Fruit fly (Drosophila melanogaster) whole organism, prepupa: ENCODE data around the gene Bug22.

Source experiments
- CG10631 ChIP-seq: fragments of 200-800 bp; sonication (Bioruptor generic); optimal IDR thresholded peaks from 2 replicates; lab custom pipeline; 2016; ENCODE audit warnings: missing biosample characterization, missing genetic modification characterization
- CG10669 ChIP-seq: fragments of 200-800 bp; sonication (Bioruptor generic); optimal IDR thresholded peaks from 3 replicates; lab custom pipeline; 2018; ENCODE audit warnings: missing biosample characterization, mild to moderate bottlenecking, missing genetic modification characterization, moderate library complexity
- CG11294 ChIP-seq: fragments of 200-800 bp; sonication (Bioruptor generic); IDR thresholded peaks from 2 replicates; pipeline ENCODE4 v1.3.6; 2022; ENCODE audit warnings: missing biosample characterization, missing genetic modification characterization
- CG11762 ChIP-seq: fragments of 200-800 bp; sonication (Bioruptor generic); optimal IDR thresholded peaks from 3 replicates; lab custom pipeline; 2016; ENCODE audit warnings: missing biosample characterization, missing genetic modification characterization; ENCODE audit not compliant: insufficient read depth
- CG11902 ChIP-seq: fragments of 200-800 bp; sonication (Bioruptor generic); optimal IDR thresholded peaks from 3 replicates; lab custom pipeline; 2016; ENCODE audit warnings: missing biosample characterization, missing genetic modification characterization
- CG15336 ChIP-seq: fragments of 200-800 bp; sonication (Bioruptor generic); IDR thresholded peaks from 2 replicates; pipeline ENCODE4 v1.3.6; 2022; ENCODE audit warnings: missing biosample characterization, missing genetic modification characterization
- CG1621 ChIP-seq: fragments of 200-800 bp; sonication (Bioruptor generic); optimal IDR thresholded peaks from 3 replicates; lab custom pipeline; 2018; ENCODE audit warnings: missing biosample characterization, mild to moderate bottlenecking, missing genetic modification characterization
- CG16779 ChIP-seq: fragments of 200-800 bp; sonication (Bioruptor generic); optimal IDR thresholded peaks from 3 replicates; lab custom pipeline; 2017; ENCODE audit warnings: missing biosample characterization, mild to moderate bottlenecking, missing genetic modification characterization
- CG3032 ChIP-seq: fragments of 200-800 bp; optimal IDR thresholded peaks from 2 replicates; lab custom pipeline; 2019; ENCODE audit warnings: missing biosample characterization, mild to moderate bottlenecking, missing genetic modification characterization, moderate library complexity
- CG32006 ChIP-seq: fragments of 200-800 bp; sonication (Bioruptor generic); optimal IDR thresholded peaks from 3 replicates; lab custom pipeline; 2017; ENCODE audit warnings: missing biosample characterization, mild to moderate bottlenecking, missing genetic modification characterization
- CG34406 ChIP-seq: fragments of 200-800 bp; sonication (Bioruptor generic); optimal IDR thresholded peaks from 3 replicates; lab custom pipeline; 2016; ENCODE audit warnings: missing biosample characterization, missing genetic modification characterization
- CG4318 ChIP-seq: fragments of 200-800 bp; sonication (Bioruptor generic); optimal IDR thresholded peaks from 3 replicates; lab custom pipeline; 2017; ENCODE audit warnings: missing biosample characterization, mild to moderate bottlenecking, missing genetic modification characterization
- CG6163 ChIP-seq: fragments of 200-800 bp; sonication (Bioruptor generic); IDR thresholded peaks from 3 replicates; pipeline ENCODE4 v1.3.6; 2022; ENCODE audit warnings: missing biosample characterization, missing genetic modification characterization
- CG6276 ChIP-seq: fragments of 200-800 bp; sonication (Bioruptor generic); optimal IDR thresholded peaks from 2 replicates; lab custom pipeline; 2017; ENCODE audit warnings: missing biosample characterization, mild to moderate bottlenecking, missing genetic modification characterization
- CG6792 ChIP-seq: fragments of 200-800 bp; sonication (Bioruptor generic); optimal IDR thresholded peaks from 3 replicates; lab custom pipeline; 2016; ENCODE audit warnings: missing biosample characterization, missing genetic modification characterization
- CG6808 ChIP-seq: fragments of 200-800 bp; sonication (Bioruptor generic); optimal IDR thresholded peaks from 3 replicates; lab custom pipeline; 2017; ENCODE audit warnings: missing biosample characterization, missing genetic modification characterization, mild to moderate bottlenecking, moderate library complexity, missing genetic modification reagents
- CG6854 ChIP-seq: fragments of 200-800 bp; sonication (Bioruptor generic); optimal IDR thresholded peaks from 2 replicates; lab custom pipeline; 2017; ENCODE audit warnings: missing biosample characterization, mild to moderate bottlenecking, missing genetic modification characterization
- CG7368 ChIP-seq: fragments of 200-800 bp; sonication (Bioruptor generic); optimal IDR thresholded peaks from 3 replicates; lab custom pipeline; 2016; ENCODE audit warnings: missing biosample characterization, missing genetic modification characterization
- CG8319 ChIP-seq: fragments of 200-800 bp; sonication (Bioruptor generic); optimal IDR thresholded peaks from 3 replicates; lab custom pipeline; 2016; ENCODE audit warnings: missing biosample characterization, missing genetic modification characterization
- CG8632 ChIP-seq: fragments of 200-800 bp; sonication (Bioruptor generic); optimal IDR thresholded peaks from 3 replicates; lab custom pipeline; 2016; ENCODE audit warnings: missing biosample characterization, missing genetic modification characterization
- CG9139 ChIP-seq: fragments of 200-800 bp; sonication (Bioruptor generic); optimal IDR thresholded peaks from 3 replicates; lab custom pipeline; 2017; ENCODE audit warnings: missing biosample characterization, mild to moderate bottlenecking, missing genetic modification characterization
- Eip75B ChIP-seq: fragments of 200-800 bp; sonication (Bioruptor generic); optimal IDR thresholded peaks from 3 replicates; lab custom pipeline; 2016; ENCODE audit warnings: missing biosample characterization, missing genetic modification characterization
- Eip78C ChIP-seq: fragments of 200-800 bp; sonication (Bioruptor generic); peaks from one replicate; lab custom pipeline; 2016; ENCODE audit warnings: missing biosample characterization, missing genetic modification characterization
- Eip93F ChIP-seq: fragments of 200-800 bp; sonication (Bioruptor generic); optimal IDR thresholded peaks from 2 replicates; lab custom pipeline; 2016; ENCODE audit warnings: missing biosample characterization, mild to moderate bottlenecking, missing genetic modification characterization
- Ets21C ChIP-seq: fragments of 200-800 bp; sonication (Bioruptor generic); optimal IDR thresholded peaks from 3 replicates; lab custom pipeline; 2016; ENCODE audit warnings: missing biosample characterization, missing genetic modification characterization
- Ets96B ChIP-seq: fragments of 200-800 bp; optimal IDR thresholded peaks from 2 replicates; lab custom pipeline; 2019; ENCODE audit warnings: missing biosample characterization, mild to moderate bottlenecking, missing genetic modification characterization, moderate library complexity
- Hr38 ChIP-seq: sonication (Bioruptor generic); optimal IDR thresholded peaks from 2 replicates; lab custom pipeline; 2016; ENCODE audit warnings: missing biosample characterization, missing genetic modification characterization
- Hr39 ChIP-seq: fragments of 200-800 bp; sonication (Bioruptor generic); optimal IDR thresholded peaks from 2 replicates; lab custom pipeline; 2016; ENCODE audit warnings: missing biosample characterization, missing genetic modification characterization
- Hr4 ChIP-seq: fragments of 200-800 bp; sonication (Bioruptor generic); optimal IDR thresholded peaks from 3 replicates; lab custom pipeline; 2016; ENCODE audit warnings: missing biosample characterization, missing genetic modification characterization
- Met ChIP-seq: fragments of 200-800 bp; sonication (Bioruptor generic); optimal IDR thresholded peaks from 3 replicates; lab custom pipeline; 2016; ENCODE audit warnings: missing biosample characterization, missing genetic modification characterization
- OdsH ChIP-seq: fragments of 200-800 bp; sonication (Bioruptor generic); optimal IDR thresholded peaks from 3 replicates; lab custom pipeline; 2016; ENCODE audit warnings: missing biosample characterization, missing genetic modification characterization
- Smox ChIP-seq: fragments of 200-800 bp; sonication (Bioruptor generic); optimal IDR thresholded peaks from 3 replicates; lab custom pipeline; 2016; ENCODE audit warnings: missing biosample characterization, missing genetic modification characterization
- Sox15 ChIP-seq: fragments of 200-800 bp; sonication (Bioruptor generic); optimal IDR thresholded peaks from 3 replicates; lab custom pipeline; 2016; ENCODE audit warnings: missing biosample characterization, missing genetic modification characterization
- achi ChIP-seq: fragments of 200-800 bp; sonication (Bioruptor generic); optimal IDR thresholded peaks from 3 replicates; lab custom pipeline; 2016; ENCODE audit warnings: missing biosample characterization, missing genetic modification characterization
- acj6 ChIP-seq: fragments of 200-800 bp; sonication (Bioruptor generic); optimal IDR thresholded peaks from 3 replicates; lab custom pipeline; 2016; ENCODE audit warnings: missing biosample characterization, missing genetic modification characterization
- cyc ChIP-seq: fragments of 200-800 bp; sonication (Bioruptor generic); optimal IDR thresholded peaks from 3 replicates; lab custom pipeline; 2016; ENCODE audit warnings: missing biosample characterization, missing genetic modification characterization
- dac ChIP-seq: fragments of 200-800 bp; sonication (Bioruptor generic); optimal IDR thresholded peaks from 2 replicates; lab custom pipeline; 2017; ENCODE audit warnings: missing biosample characterization, mild to moderate bottlenecking, missing genetic modification characterization
- dsx ChIP-seq: fragments of 200-800 bp; optimal IDR thresholded peaks from 3 replicates; lab custom pipeline; 2019; ENCODE audit warnings: missing biosample characterization, mild to moderate bottlenecking, missing genetic modification characterization, moderate library complexity; ENCODE audit not compliant: poor library complexity, severe bottlenecking
- eg ChIP-seq: fragments of 200-800 bp; sonication (Bioruptor generic); IDR thresholded peaks from 3 replicates; pipeline ENCODE4 v1.3.6; 2022; ENCODE audit warnings: missing biosample characterization, missing genetic modification characterization
- esn ChIP-seq: fragments of 200-800 bp; sonication (Bioruptor generic); optimal IDR thresholded peaks from 2 replicates; lab custom pipeline; 2016; ENCODE audit warnings: missing biosample characterization, mild to moderate bottlenecking, missing genetic modification characterization, moderate library complexity
- fd59A ChIP-seq: fragments of 200-800 bp; sonication (Bioruptor generic); optimal IDR thresholded peaks from 2 replicates; lab custom pipeline; 2017; ENCODE audit warnings: missing biosample characterization, mild to moderate bottlenecking, missing genetic modification characterization, missing genetic modification reagents
- fd85E ChIP-seq: fragments of 200-800 bp; sonication (Bioruptor generic); optimal IDR thresholded peaks from 3 replicates; lab custom pipeline; 2016; ENCODE audit warnings: missing biosample characterization, missing genetic modification characterization
- fkh ChIP-seq: fragments of 200-800 bp; sonication (Bioruptor generic); optimal IDR thresholded peaks from 3 replicates; lab custom pipeline; 2017; ENCODE audit warnings: missing biosample characterization, mild to moderate bottlenecking, missing genetic modification characterization, moderate library complexity
- lz ChIP-seq: fragments of 200-800 bp; sonication (Bioruptor generic); optimal IDR thresholded peaks from 3 replicates; lab custom pipeline; 2016; ENCODE audit warnings: missing biosample characterization, missing genetic modification characterization
- net ChIP-seq: fragments of 200-800 bp; sonication (Bioruptor generic); optimal IDR thresholded peaks from 3 replicates; lab custom pipeline; 2016; ENCODE audit warnings: missing biosample characterization, missing genetic modification characterization
- salr ChIP-seq, 2 experiments: fragments of 200-800 bp; sonication (Bioruptor generic); optimal IDR thresholded peaks; 3 replicates each; lab custom pipeline; 2016 to 2018; ENCODE audit warnings: missing biosample characterization in 2 of 2, missing genetic modification characterization in 2 of 2, mild to moderate bottlenecking in 1 of 2
- spab ChIP-seq: fragments of 200-800 bp; sonication (Bioruptor generic); optimal IDR thresholded peaks from 2 replicates; lab custom pipeline; 2017; ENCODE audit warnings: missing biosample characterization, mild to moderate bottlenecking, missing genetic modification characterization, missing genetic modification reagents
- ss ChIP-seq, 2 experiments: fragments of 200-800 bp; sonication (Bioruptor generic); optimal IDR thresholded peaks; 2 replicates in 1 of 2; 3 replicates in 1 of 2; lab custom pipeline; 2017 to 2018; ENCODE audit warnings: mild to moderate bottlenecking in 2 of 2, missing biosample characterization in 2 of 2, missing genetic modification characterization in 2 of 2, moderate library complexity in 1 of 2
- svp ChIP-seq: fragments of 200-800 bp; sonication (Bioruptor generic); peaks from one replicate; lab custom pipeline; 2016; ENCODE audit warnings: missing biosample characterization, missing genetic modification characterization
- topi ChIP-seq: fragments of 200-800 bp; sonication (Bioruptor generic); optimal IDR thresholded peaks from 3 replicates; lab custom pipeline; 2016; ENCODE audit warnings: missing biosample characterization, missing genetic modification characterization
- vri ChIP-seq: fragments of 200-800 bp; sonication (Bioruptor generic); optimal IDR thresholded peaks from 3 replicates; lab custom pipeline; 2016; ENCODE audit warnings: missing biosample characterization, mild to moderate bottlenecking, missing genetic modification characterization

Gene Bug22

dm6 chr2L:10430802-10431476, at the start of gene Bug22, which contains the start of gene TfIIB:
Gene Bug22, minus strand, starts transcription at chr2L:10430918.
Gene TfIIB, plus strand, starts transcription at chr2L:10431338.
- TF ChIP-seq salr (GFP tag; optimal IDR thresholded peaks at IDR 0.05; lab: Kevin White, UChicago) = no peak
- TF ChIP-seq Met (GFP tag; lab: Kevin White, UChicago) = no peak
- TF ChIP-seq CG34406 (GFP tag; lab: Kevin White, UChicago) = peak; percentile 64
- TF ChIP-seq Eip78C (GFP tag; lab: Kevin White, UChicago) = peak; percentile 91
- TF ChIP-seq CG11762 = no peak
- TF ChIP-seq CG8632 (GFP tag; lab: Kevin White, UChicago) = no peak
- TF ChIP-seq fkh = peak; percentile 68
- TF ChIP-seq fd85E (GFP tag; lab: Kevin White, UChicago) = no peak
- TF ChIP-seq dsx = no peak
- TF ChIP-seq lz (GFP tag; lab: Kevin White, UChicago) = peak; percentile 72
- no peak for TF ChIP-seq Ets21C (GFP tag; lab: Kevin White, UChicago)
- TF ChIP-seq CG7368 (GFP tag; lab: Kevin White, UChicago) = no peak
- peak; percentile 25 for TF ChIP-seq CG8319 (GFP tag; lab: Kevin White, UChicago)
- TF ChIP-seq topi (GFP tag; lab: Kevin White, UChicago) = peak; percentile 69
- TF ChIP-seq CG11294 (GFP tag; lab: Robert Waterston, UW) = no peak
- peak; percentile 41 for TF ChIP-seq Sox15 (GFP tag; lab: Kevin White, UChicago)
- no peak for TF ChIP-seq CG10669
- no peak for TF ChIP-seq dac
- TF ChIP-seq OdsH (GFP tag; lab: Kevin White, UChicago) = no peak
- TF ChIP-seq CG10631 = no peak
- TF ChIP-seq net (GFP tag; lab: Kevin White, UChicago) = no peak
- TF ChIP-seq CG6808 = no peak
- TF ChIP-seq Smox (GFP tag; lab: Kevin White, UChicago) = no peak
- 0 out of 2 replicates have a peak, but pooled peaks have one; percentile 30 for TF ChIP-seq CG15336 (GFP tag; lab: Robert Waterston, UW)
- no peak for TF ChIP-seq CG6276 (GFP tag; lab: Kevin White, UChicago)
- peak; percentile 71; the same call in 2 of the 3 replicates for TF ChIP-seq CG6163 (GFP tag; lab: Robert Waterston, UW)
- TF ChIP-seq fd59A (GFP tag; lab: Kevin White, UChicago) = no peak
- TF ChIP-seq acj6 = peak; percentile 74
- TF ChIP-seq Hr39 = no peak
- TF ChIP-seq CG9139 (GFP tag; lab: Kevin White, UChicago) = no peak
- TF ChIP-seq achi (GFP tag; lab: Kevin White, UChicago) = no peak
- no peak for TF ChIP-seq CG6854 (GFP tag; lab: Kevin White, UChicago)
- TF ChIP-seq CG4318 = no peak
- no peak for TF ChIP-seq svp (GFP tag; lab: Kevin White, UChicago)
- no peak for TF ChIP-seq ss (GFP tag; optimal IDR thresholded peaks at IDR 0.05; lab: Kevin White, UChicago)
- no peak for TF ChIP-seq CG16779 (tag; lab: Kevin White, UChicago)
- no peak for TF ChIP-seq spab
- TF ChIP-seq vri = no peak
- no peak for TF ChIP-seq Hr38 (GFP tag; lab: Kevin White, UChicago)
- TF ChIP-seq esn (GFP tag; lab: Kevin White, UChicago) = peak; percentile 82
- TF ChIP-seq CG1621 (tag; lab: Kevin White, UChicago) = no peak
- TF ChIP-seq Ets96B (tag; lab: Kevin White, UChicago) = peak; percentile 53
- TF ChIP-seq CG32006 (GFP tag; lab: Kevin White, UChicago) = no peak
- peak; percentile 78 for TF ChIP-seq cyc (GFP tag; lab: Kevin White, UChicago)
- TF ChIP-seq Hr4 (GFP tag; lab: Kevin White, UChicago) = no peak
- no peak for TF ChIP-seq Eip93F (GFP tag; lab: Kevin White, UChicago)
- no peak for TF ChIP-seq Eip75B (GFP tag; lab: Kevin White, UChicago)
- no peak; the same call in 2 of the 3 replicates for TF ChIP-seq eg (GFP tag; lab: Robert Waterston, UW)
- peak; percentile 57 for TF ChIP-seq CG6792
- no peak for TF ChIP-seq CG11902
- peak; percentile 59 for TF ChIP-seq CG3032 (tag; lab: Kevin White, UChicago)
